Worm (Caenorhabditis elegans) whole organism, early embryonic: ENCODE measurements around the gene nlp-27.

ENCODE experiments used
- F13C5.2 ChIP-seq: sonication (generic microtip); optimal IDR thresholded peaks from 2 replicates; lab custom pipeline; 2017; ENCODE audit warnings: mild to moderate bottlenecking, missing genetic modification characterization, inconsistent platforms, missing compliant biosample characterization
- ama-1 ChIP-seq: fragments of 150-350 bp; optimal IDR thresholded peaks from 2 replicates; lab custom pipeline; 2014
- ceh-13 ChIP-seq: fragments of 200-800 bp; sonication (Bioruptor generic); optimal IDR thresholded peaks from 2 replicates; lab custom pipeline; 2018; ENCODE audit warnings: mild to moderate bottlenecking, missing genetic modification characterization, missing compliant biosample characterization
- hmg-4 ChIP-seq: fragments of 200-800 bp; sonication (Bioruptor generic); optimal IDR thresholded peaks from 2 replicates; lab custom pipeline; 2018; ENCODE audit warnings: mild to moderate bottlenecking, missing genetic modification characterization, missing compliant biosample characterization
- tbx-11 ChIP-seq: fragments of 200-800 bp; sonication (Bioruptor generic); IDR thresholded peaks from 2 replicates; pipeline ENCODE4 v1.3.6; 2022; ENCODE audit warnings: missing genetic modification characterization, missing compliant biosample characterization

- no peak for TF ChIP-seq ama-1 (lab: Kevin White, UChicago)
- no peak for TF ChIP-seq tbx-11 (GFP tag; lab: Robert Waterston, UW)
- no peak for TF ChIP-seq ceh-13
- TF ChIP-seq F13C5.2 (tag; lab: Kevin White, UChicago) = no peak
- TF ChIP-seq hmg-4 = no peak
Measured at ce11 chrV:3985104-3985503, 4.1 kb upstream of the nlp-27 start.
